Fruit fly (Drosophila melanogaster) whole organism, embryonic: ENCODE data around the gene CG10338.
A peak's percentile ranks its signal among the peaks of the same experiment; 100 is the strongest.

ENCODE experiments used
- Adf1 ChIP-seq: fragments of 200-800 bp; sonication (Bioruptor generic); IDR thresholded peaks from 2 replicates; pipeline ENCODE4 v1.3.6; 2022; ENCODE audit warnings: missing biosample characterization, missing genetic modification characterization
- Aef1 ChIP-seq: fragments of 200-800 bp; sonication (Bioruptor generic); IDR thresholded peaks from 3 replicates; pipeline ENCODE4 v1.3.6; 2022; ENCODE audit warnings: missing biosample characterization, missing genetic modification characterization
- Atf-2 ChIP-seq: fragments of 200-800 bp; sonication (Bioruptor generic); optimal IDR thresholded peaks from 2 replicates; lab custom pipeline; 2016; ENCODE audit warnings: missing biosample characterization, missing genetic modification characterization
- CG11247 ChIP-seq: fragments of 200-800 bp; sonication (Bioruptor generic); IDR thresholded peaks from 2 replicates; pipeline ENCODE4 v1.3.6; 2022; ENCODE audit warnings: missing biosample characterization, missing genetic modification characterization
- CG11723 ChIP-seq: fragments of 200-800 bp; sonication (Bioruptor generic); optimal IDR thresholded peaks from 2 replicates; lab custom pipeline; 2017; ENCODE audit warnings: missing biosample characterization, mild to moderate bottlenecking, missing genetic modification characterization
- CG1233 ChIP-seq: fragments of 200-800 bp; sonication (Bioruptor generic); optimal IDR thresholded peaks from 4 replicates; lab custom pipeline; 2018; ENCODE audit warnings: missing biosample characterization, mild to moderate bottlenecking, missing genetic modification characterization
- CG30403 ChIP-seq: fragments of 200-800 bp; sonication (Bioruptor generic); optimal IDR thresholded peaks from 3 replicates; lab custom pipeline; 2016; ENCODE audit warnings: missing biosample characterization, missing genetic modification characterization
- CG33557 ChIP-seq: fragments of 200-800 bp; sonication (Bioruptor generic); optimal IDR thresholded peaks from 2 replicates; lab custom pipeline; 2019; ENCODE audit warnings: missing biosample characterization, mild to moderate bottlenecking, missing genetic modification characterization, moderate library complexity
- CG3407 ChIP-seq: fragments of 200-800 bp; sonication (Bioruptor generic); optimal IDR thresholded peaks from 2 replicates; lab custom pipeline; 2018; ENCODE audit warnings: missing biosample characterization, mild to moderate bottlenecking, missing genetic modification characterization
- CG3726 ChIP-seq: fragments of 200-800 bp; sonication (Bioruptor generic); IDR thresholded peaks from 3 replicates; pipeline ENCODE4, ENCODE4 v1.3.6; 2022; ENCODE audit warnings: missing biosample characterization, missing genetic modification characterization
- CG4617 ChIP-seq: fragments of 200-800 bp; sonication (Bioruptor generic); optimal IDR thresholded peaks from 3 replicates; lab custom pipeline; 2016; ENCODE audit warnings: missing biosample characterization, missing genetic modification characterization, borderline replicate concordance
- CG7839 ChIP-seq: fragments of 200-800 bp; sonication (Bioruptor generic); optimal IDR thresholded peaks from 3 replicates; lab custom pipeline; 2018; ENCODE audit warnings: missing biosample characterization, mild to moderate bottlenecking, missing genetic modification characterization, moderate library complexity
- CG8290 ChIP-seq, 3 experiments: fragments of 200-800 bp; sonication (Bioruptor generic); optimal IDR thresholded peaks; 2 replicates each; lab custom pipeline; 2016 to 2019; ENCODE audit warnings: missing biosample characterization in 3 of 3, missing genetic modification characterization in 3 of 3, mild to moderate bottlenecking in 2 of 3, moderate library complexity in 1 of 3
- CG8388 ChIP-seq: fragments of 200-800 bp; sonication (Bioruptor generic); optimal IDR thresholded peaks from 2 replicates; lab custom pipeline; 2019; ENCODE audit warnings: missing biosample characterization, mild to moderate bottlenecking, missing genetic modification characterization, moderate library complexity
- CG8765 ChIP-seq: fragments of 200-800 bp; sonication (Bioruptor generic); IDR thresholded peaks from 2 replicates; pipeline ENCODE4 v1.3.6; 2022; ENCODE audit warnings: missing biosample characterization, missing genetic modification characterization
- CG8924 ChIP-seq: fragments of 200-800 bp; optimal IDR thresholded peaks from 3 replicates; lab custom pipeline; 2019; ENCODE audit warnings: missing biosample characterization, mild to moderate bottlenecking, missing genetic modification characterization, moderate library complexity
- CHES-1-like ChIP-seq: fragments of 200-800 bp; sonication (Bioruptor generic); optimal IDR thresholded peaks from 2 replicates; lab custom pipeline; 2016; ENCODE audit warnings: missing biosample characterization, missing genetic modification characterization
- Ets65A ChIP-seq: fragments of 200-800 bp; sonication (Bioruptor generic); peaks from one replicate; lab custom pipeline; 2016; ENCODE audit warnings: missing biosample characterization, missing genetic modification characterization
- HmgD ChIP-seq: fragments of 200-800 bp; sonication (Bioruptor generic); optimal IDR thresholded peaks from 3 replicates; lab custom pipeline; 2016; ENCODE audit warnings: missing biosample characterization, missing genetic modification characterization
- Mad ChIP-seq: fragments of 200-800 bp; sonication (Bioruptor generic); optimal IDR thresholded peaks from 2 replicates; lab custom pipeline; 2016; ENCODE audit warnings: missing biosample characterization, missing genetic modification characterization
- Med ChIP-seq: fragments of 200-800 bp; sonication (Bioruptor generic); peaks from one replicate; lab custom pipeline; 2016; ENCODE audit warnings: missing biosample characterization, missing genetic modification characterization, mild to moderate bottlenecking, inconsistent platforms, moderate library complexity
- Myb ChIP-seq: fragments of 200-800 bp; sonication (Bioruptor generic); optimal IDR thresholded peaks from 2 replicates; lab custom pipeline; 2016; ENCODE audit warnings: missing biosample characterization, missing genetic modification characterization
- Nf-YC ChIP-seq: fragments of 200-800 bp; optimal IDR thresholded peaks from 3 replicates; lab custom pipeline; 2019; ENCODE audit warnings: missing biosample characterization, mild to moderate bottlenecking, missing genetic modification characterization, moderate library complexity
- Oaz ChIP-seq: fragments of 200-800 bp; sonication (Bioruptor generic); IDR thresholded peaks from 2 replicates; pipeline ENCODE4 v1.3.6; 2022; ENCODE audit warnings: missing biosample characterization, missing genetic modification characterization
- Rfx ChIP-seq: fragments of 200-800 bp; sonication (Bioruptor generic); IDR thresholded peaks from 2 replicates; pipeline ENCODE4 v1.3.6; 2022; ENCODE audit warnings: missing biosample characterization, missing genetic modification characterization
- bbx ChIP-seq: fragments of 200-800 bp; sonication (Bioruptor generic); IDR thresholded peaks from 2 replicates; pipeline ENCODE4 v1.3.6; 2022; ENCODE audit warnings: missing biosample characterization, missing genetic modification characterization; ENCODE audit not compliant: partially characterized antibody
- en ChIP-seq: fragments of 200-800 bp; sonication (Bioruptor generic); optimal IDR thresholded peaks from 2 replicates; lab custom pipeline; 2016; ENCODE audit warnings: missing biosample characterization, missing genetic modification characterization
- ewg ChIP-seq: fragments of 200-800 bp; sonication (Bioruptor generic); optimal IDR thresholded peaks from 3 replicates; lab custom pipeline; 2017; ENCODE audit warnings: mild to moderate bottlenecking, missing biosample characterization, missing genetic modification reagents, missing genetic modification characterization
- eyg ChIP-seq: fragments of 200-800 bp; sonication (Bioruptor generic); optimal IDR thresholded peaks from 3 replicates; lab custom pipeline; 2016; ENCODE audit warnings: missing biosample characterization, missing genetic modification characterization
- fd96Cb ChIP-seq: fragments of 200-800 bp; sonication (Bioruptor generic); optimal IDR thresholded peaks from 2 replicates; lab custom pipeline; 2018; ENCODE audit warnings: missing biosample characterization, mild to moderate bottlenecking, missing genetic modification characterization, moderate library complexity
- gcm ChIP-seq: fragments of 200-800 bp; sonication (Bioruptor generic); optimal IDR thresholded peaks from 2 replicates; lab custom pipeline; 2019; ENCODE audit warnings: missing biosample characterization, mild to moderate bottlenecking, missing genetic modification characterization, moderate library complexity
- hth ChIP-seq: fragments of >200 bp; optimal IDR thresholded peaks from 2 replicates; lab custom pipeline; 2017; ENCODE audit warnings: inconsistent platforms
- inv ChIP-seq: fragments of 200-800 bp; sonication (Bioruptor generic); IDR thresholded peaks from 2 replicates; pipeline ENCODE4 v1.3.6; 2022; ENCODE audit warnings: missing biosample characterization, missing genetic modification characterization; ENCODE audit not compliant: partially characterized antibody
- kay ChIP-seq: fragments of 200-800 bp; sonication (Bioruptor generic); optimal IDR thresholded peaks from 2 replicates; lab custom pipeline; 2016; ENCODE audit warnings: missing biosample characterization, missing genetic modification characterization
- onecut ChIP-seq: fragments of 200-800 bp; sonication (Bioruptor generic); IDR thresholded peaks from 2 replicates; pipeline ENCODE4 v1.3.6; 2022; ENCODE audit warnings: missing biosample characterization, missing genetic modification characterization
- otp ChIP-seq: fragments of 200-800 bp; sonication (Bioruptor generic); IDR thresholded peaks from 3 replicates; pipeline ENCODE4, ENCODE4 v1.3.6; 2022; ENCODE audit warnings: missing biosample characterization, missing genetic modification characterization
- pita ChIP-seq: fragments of 200-800 bp; sonication (Bioruptor generic); optimal IDR thresholded peaks from 2 replicates; lab custom pipeline; 2017; ENCODE audit warnings: missing biosample characterization, mild to moderate bottlenecking, missing genetic modification characterization
- pzg ChIP-seq: fragments of 200-800 bp; sonication (Bioruptor generic); optimal IDR thresholded peaks from 3 replicates; lab custom pipeline; 2018; ENCODE audit warnings: missing biosample characterization, mild to moderate bottlenecking, missing genetic modification characterization, moderate library complexity
- ranshi ChIP-seq: fragments of 200-800 bp; sonication (Bioruptor generic); IDR thresholded peaks from 2 replicates; pipeline ENCODE4 v1.3.6; 2022; ENCODE audit warnings: missing biosample characterization, missing genetic modification characterization
- row ChIP-seq: fragments of 200-800 bp; sonication (Bioruptor generic); IDR thresholded peaks from 3 replicates; pipeline ENCODE4 v1.3.6; 2022; ENCODE audit warnings: missing biosample characterization, missing genetic modification characterization
- stc ChIP-seq: fragments of 200-800 bp; sonication (Bioruptor generic); IDR thresholded peaks from 2 replicates; pipeline ENCODE4 v1.3.6; 2022; ENCODE audit warnings: missing biosample characterization, missing genetic modification characterization
- tio ChIP-seq: fragments of 200-800 bp; sonication (Bioruptor generic); optimal IDR thresholded peaks from 2 replicates; lab custom pipeline; 2017; ENCODE audit warnings: missing biosample characterization, missing genetic modification characterization, inconsistent platforms
- trem ChIP-seq: fragments of 200-800 bp; optimal IDR thresholded peaks from 3 replicates; lab custom pipeline; 2019; ENCODE audit warnings: missing biosample characterization, mild to moderate bottlenecking, missing genetic modification characterization, moderate library complexity
- twi ChIP-seq: fragments of 200-800 bp; optimal IDR thresholded peaks from 2 replicates; lab custom pipeline; 2019; ENCODE audit warnings: missing biosample characterization, mild to moderate bottlenecking, missing genetic modification characterization, moderate library complexity
- vvl ChIP-seq: fragments of 200-800 bp; sonication (Bioruptor generic); IDR thresholded peaks from 2 replicates; pipeline ENCODE4 v1.3.6; 2022; ENCODE audit warnings: missing biosample characterization, missing genetic modification characterization
- wek ChIP-seq: fragments of 200-800 bp; sonication (Bioruptor generic); optimal IDR thresholded peaks from 3 replicates; lab custom pipeline; 2018; ENCODE audit warnings: missing biosample characterization, mild to moderate bottlenecking, missing genetic modification characterization, moderate library complexity

Gene CG10338

dm6 chr2L:18647857-18648652 is 47.4 kb upstream of the CG10338 start (continued):
- TF ChIP-seq CG8290 (GFP tag; optimal IDR thresholded peaks at IDR 0.05; lab: Kevin White, UChicago), result peak; percentile 4
- no peak for TF ChIP-seq CG8290 (tag; optimal IDR thresholded peaks at IDR 0.05; lab: Kevin White, UChicago)
- TF ChIP-seq Oaz, result 0 out of 2 replicates have a peak, but pooled peaks have one; percentile 19
- TF ChIP-seq otp (GFP tag; lab: Robert Waterston, UW), result 0 out of 3 replicates have a peak, but pooled peaks have one; percentile 5
- TF ChIP-seq CG7839 (tag; lab: Kevin White, UChicago), result peak; percentile 35
- TF ChIP-seq fd96Cb (tag; lab: Kevin White, UChicago), result peak; percentile 23
- TF ChIP-seq CG33557 (GFP tag; lab: Kevin White, UChicago), result peak; percentile 20
- peak; percentile 69 for TF ChIP-seq row (GFP tag; lab: Robert Waterston, UW)
- peak; percentile 47 for TF ChIP-seq CG30403 (GFP tag; lab: Kevin White, UChicago)
- 0 out of 2 replicates have a peak, but pooled peaks have one; percentile 19 for TF ChIP-seq ranshi (GFP tag; lab: Robert Waterston, UW)
- peak; percentile 50 for TF ChIP-seq gcm (GFP tag; lab: Kevin White, UChicago)
- peak; percentile 36 for TF ChIP-seq en (GFP tag; lab: Kevin White, UChicago)
- TF ChIP-seq ewg (GFP tag; lab: Kevin White, UChicago), result peak; percentile 5
- TF ChIP-seq tio (GFP tag; lab: Kevin White, UChicago), result peak; percentile 36
- TF ChIP-seq CG1233 (GFP tag; lab: Kevin White, UChicago), result no peak
- no peak for TF ChIP-seq kay (GFP tag; lab: Kevin White, UChicago)
- TF ChIP-seq Aef1 (GFP tag; lab: Robert Waterston, UW), result no peak
- no peak for TF ChIP-seq pita (GFP tag; lab: Kevin White, UChicago)
- TF ChIP-seq, all 482 proteins: peak for 84

dm6 chr2L:18652663-18653327 is 42.7 kb upstream of the CG10338 start, which contains the start of gene Cyp310a1:
Gene Cyp310a1, minus strand, starts transcription at chr2L:18653010.
- TF ChIP-seq CG8924 (no peak), trem (peak; percentile 48), vvl (GFP tag; lab: Robert Waterston, UW) (no peak), Myb (GFP tag; lab: Kevin White, UChicago) (no peak), Med (GFP tag; lab: Kevin White, UChicago) (peak; percentile 34), twi (peak; percentile 83)

dm6 chr2L:18653328-18653675 is 42.2 kb upstream of the CG10338 start:
- TF ChIP-seq CG4617 (no peak), CG11723 (GFP tag; lab: Kevin White, UChicago) (peak; percentile 30), HmgD (GFP tag; lab: Kevin White, UChicago) (no peak), CG3407 (GFP tag; lab: Kevin White, UChicago) (peak; percentile 41), Atf-2 (GFP tag; lab: Kevin White, UChicago) (peak; percentile 4), inv (no peak), Ets65A (GFP tag; lab: Kevin White, UChicago) (peak; percentile 97), Nf-YC (tag; lab: Kevin White, UChicago) (no peak), Rfx (GFP tag; lab: Robert Waterston, UW) (peak; percentile 59; the same call in 1 of the 2 replicates), CG8388 (GFP tag; lab: Kevin White, UChicago) (peak; percentile 88), CHES-1-like (GFP tag; lab: Kevin White, UChicago) (no peak), pzg (GFP tag; lab: Kevin White, UChicago) (no peak), eyg (peak; percentile 28), CG33557 (GFP tag; lab: Kevin White, UChicago) (no peak), CG11247 (GFP tag; lab: Robert Waterston, UW) (peak; percentile 48; the same call in 1 of the 2 replicates), Adf1 (GFP tag; lab: Robert Waterston, UW) (no peak), CG8765 (peak; percentile 55; the same call in 1 of the 2 replicates), stc (GFP tag; lab: Robert Waterston, UW) (peak; percentile 34; the same call in 1 of the 2 replicates), wek (GFP tag; lab: Kevin White, UChicago) (no peak), hth (no peak), CG3726 (GFP tag; lab: Robert Waterston, UW) (peak; percentile 48; the same call in 1 of the 3 replicates), Mad (peak; percentile 23), bbx (GFP tag; lab: Robert Waterston, UW) (no peak), onecut (GFP tag; lab: Robert Waterston, UW) (peak; percentile 34)
